Worm (Caenorhabditis elegans) whole organism, dauer: ENCODE results near the gene sfxn-1.5.
"Not testable (repeated sequence)": the region's sequence is repeated elsewhere in the genome, so short reads cannot be mapped to it uniquely, and the experiment has no call there.

Experiments used
- unc-62 ChIP-seq: sonication (generic microtip); optimal IDR thresholded peaks from 2 replicates; lab custom pipeline; 2017; ENCODE audit warnings: missing biosample characterization, missing genetic modification reagents, missing genetic modification characterization

The sfxn-1.5 gene

ce11 chrX:11662557-11662956, 1.1 kb upstream of the sfxn-1.5 start:
- no peak for TF ChIP-seq unc-62

- no peak for TF ChIP-seq unc-62
Observed at ce11 chrX:11662069-11662468, 609 bp upstream of the sfxn-1.5 start.

DNA sequence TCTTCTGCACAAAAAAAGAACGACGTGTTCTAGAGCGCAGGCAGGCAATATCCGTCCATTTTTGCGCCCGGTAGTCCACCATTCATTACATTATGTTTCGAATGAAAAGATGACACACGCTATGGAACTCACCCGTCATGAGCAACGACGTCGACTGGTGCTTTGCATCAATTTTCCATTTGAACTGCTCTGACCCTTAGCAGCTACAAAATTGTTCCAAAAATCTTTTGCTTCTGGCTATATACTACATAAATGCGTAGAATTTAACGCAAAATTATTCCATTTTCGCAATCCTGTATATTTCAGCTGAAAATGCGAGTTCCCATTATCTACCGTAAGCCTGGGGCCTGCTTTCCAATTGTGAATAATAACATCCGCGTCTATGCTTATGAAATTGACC, 3.1 kb downstream of the sfxn-1.5 start, which contains the start of gene T04F8.3:
Gene T04F8.3, plus strand, starts transcription at position 301 of the 400 bp plus-strand sequence.
- TF ChIP-seq unc-62, result no peak

DNA sequence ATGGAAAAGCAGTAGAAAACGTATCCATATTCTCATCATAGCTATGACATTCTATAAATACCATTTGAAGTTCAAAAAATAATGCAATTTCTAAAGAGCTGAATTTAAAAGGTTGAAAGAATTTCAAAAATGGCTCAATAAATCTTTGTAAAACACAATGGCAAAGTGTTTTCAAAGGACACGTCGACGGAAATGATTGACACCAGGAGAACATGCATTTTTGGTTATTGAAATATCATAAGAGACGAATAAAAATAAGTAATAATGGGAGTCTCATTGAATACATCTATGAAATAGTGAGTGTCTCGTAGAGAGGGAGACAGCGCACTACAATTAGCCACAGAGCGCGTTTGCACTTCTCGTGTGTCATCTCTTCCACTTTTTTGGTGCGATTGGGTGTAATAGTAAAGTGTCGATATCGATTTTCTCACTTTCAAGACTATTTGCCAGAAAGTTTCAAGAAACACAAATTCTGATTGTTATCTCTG, 4.9 kb downstream of the sfxn-1.5 start, which contains the start of gene T04F8.2:
Gene T04F8.2, minus strand, starts transcription at position 51 of the 488 bp plus-strand sequence.
- TF ChIP-seq unc-62, result no peak

- no peak for TF ChIP-seq unc-62
Observed at ce11 chrX:11650751-11651150, 10.7 kb downstream of the sfxn-1.5 start, which contains the start of gene cutl-11. Gene cutl-11 (minus strand): TSS chrX:11650851.

- no peak for TF ChIP-seq unc-62
Observed at ce11 chrX:11647165-11647564, 14.3 kb downstream of the sfxn-1.5 start, which contains the start of gene T04F8.8. Gene T04F8.8 (plus strand): TSS chrX:11647465.

DNA sequence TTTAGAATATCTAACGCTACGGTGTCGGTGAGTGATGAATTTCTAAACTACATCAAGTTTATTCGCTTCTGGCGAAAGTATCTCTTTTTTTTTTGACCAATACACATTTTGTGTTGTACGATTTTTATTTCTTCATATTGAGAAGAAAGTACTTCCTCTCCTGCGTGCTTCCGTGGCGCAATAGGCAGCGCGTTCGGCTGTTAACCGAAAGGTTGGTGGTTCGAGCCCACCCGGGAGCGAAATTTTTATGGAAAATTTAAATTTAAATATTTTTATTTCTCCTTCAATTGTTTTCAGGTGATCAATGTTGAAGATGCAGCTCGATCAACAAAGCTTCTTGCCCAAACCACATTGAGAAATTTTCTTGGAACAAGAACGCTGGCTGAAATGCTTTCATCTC, 15.9 kb downstream of the sfxn-1.5 start:
- no peak for TF ChIP-seq unc-62

DNA sequence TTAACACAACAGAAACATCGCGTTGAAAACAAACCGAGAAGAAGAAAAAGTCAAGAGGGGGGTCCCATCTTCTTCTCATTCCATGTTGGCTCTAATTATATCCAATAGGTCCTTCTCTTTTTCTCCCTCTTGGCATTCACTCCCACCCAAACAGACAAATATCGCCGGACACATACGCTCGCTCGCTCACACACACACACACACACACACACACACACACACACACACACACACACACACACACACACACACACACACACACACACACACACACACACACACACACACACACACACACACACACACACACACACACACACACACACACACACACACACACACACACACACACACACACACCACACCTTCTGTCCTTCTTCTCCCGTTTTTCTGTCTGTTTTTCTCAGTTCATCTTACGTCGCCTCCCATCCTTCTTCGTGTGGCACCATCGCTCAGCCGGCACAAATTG, 17.7 kb downstream of the sfxn-1.5 start, which contains the start of gene sto-4:
Gene sto-4, plus strand, starts transcription at position 360 of the 469 bp plus-strand sequence.
- not testable (repeated sequence) for TF ChIP-seq unc-62

DNA sequence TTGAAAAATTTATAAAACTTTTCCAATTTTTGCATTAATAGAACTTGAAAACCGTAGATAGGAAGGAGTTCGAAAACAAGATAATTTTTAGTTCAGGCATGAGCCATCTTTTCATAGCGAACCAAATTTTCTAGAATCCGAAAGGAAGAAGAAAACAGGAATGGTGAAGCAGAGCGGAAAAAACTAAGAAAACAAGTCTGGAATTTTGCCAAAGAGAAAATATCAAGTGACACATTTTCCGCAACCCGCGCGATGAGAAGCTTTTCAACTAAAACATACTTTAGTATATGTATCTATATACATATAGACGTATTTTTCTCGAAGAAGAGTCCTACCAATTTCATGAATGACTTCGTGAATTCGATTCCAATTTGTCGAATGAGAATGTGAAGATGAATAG, 19.9 kb downstream of the sfxn-1.5 start:
- TF ChIP-seq unc-62, result no peak

DNA sequence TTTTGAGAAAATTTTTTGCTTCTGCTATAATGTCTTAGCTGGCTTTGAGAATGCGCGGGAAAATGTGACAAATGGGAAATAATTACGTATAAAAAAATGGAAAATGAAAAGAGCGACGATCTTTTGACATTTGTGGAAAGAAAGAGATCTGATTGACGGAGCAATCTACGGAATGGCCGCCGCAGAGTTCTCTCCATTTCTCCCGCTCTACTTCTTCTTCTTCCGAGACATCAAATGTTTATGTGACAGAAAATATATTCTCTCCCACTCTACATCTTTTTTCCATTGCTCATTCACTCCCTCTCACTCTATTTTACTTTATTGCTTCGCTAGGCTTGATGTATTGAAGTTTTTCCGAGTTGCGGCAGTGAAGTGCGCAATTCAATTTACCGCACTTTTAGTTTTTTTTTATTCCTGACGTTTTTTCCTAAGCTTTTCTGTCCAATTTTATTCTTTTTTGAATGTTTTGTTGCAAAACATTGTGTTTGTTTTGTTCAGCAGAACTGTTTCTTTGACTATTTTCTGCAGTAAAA, 20.9 kb downstream of the sfxn-1.5 start:
- TF ChIP-seq unc-62, result no peak

DNA sequence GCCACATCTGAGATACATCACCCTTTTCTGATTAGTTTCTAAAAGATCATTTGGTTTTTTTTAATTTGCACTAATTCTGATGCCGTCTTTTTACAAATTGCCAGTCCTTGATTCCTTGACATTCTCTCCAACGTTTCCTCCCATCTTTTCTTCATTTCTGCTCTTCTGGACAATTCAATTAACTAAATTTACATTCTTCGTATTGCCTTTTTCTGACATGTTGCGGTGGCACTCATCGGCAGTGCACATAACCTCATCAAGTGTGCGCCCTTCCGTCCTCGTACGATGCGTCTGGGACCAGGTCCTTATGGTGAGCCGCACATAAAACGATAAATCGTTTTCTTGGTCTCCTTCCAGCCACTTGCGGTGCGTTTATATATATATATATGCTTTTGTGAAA, 22.5 kb downstream of the sfxn-1.5 start:
- TF ChIP-seq unc-62, result no peak

DNA sequence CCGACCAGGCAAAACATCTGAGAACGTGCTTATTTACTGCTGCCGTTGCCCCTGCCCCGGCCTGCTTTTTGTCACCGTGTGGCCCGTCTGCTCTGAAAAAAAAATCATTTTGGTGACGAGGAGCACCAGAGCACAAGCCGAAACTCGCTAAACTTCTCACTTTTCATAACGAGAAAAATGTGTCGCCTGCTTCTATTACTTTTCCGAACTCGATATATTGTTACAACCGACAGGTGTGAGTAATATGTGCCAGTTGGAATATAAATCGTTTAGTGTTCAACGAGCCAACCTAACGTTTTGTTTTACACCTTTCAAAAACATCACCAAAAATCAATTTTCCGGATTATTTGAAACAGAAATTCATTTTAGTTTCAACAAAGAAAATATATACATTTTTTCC, 23.7 kb downstream of the sfxn-1.5 start:
- TF ChIP-seq unc-62, result no peak

DNA sequence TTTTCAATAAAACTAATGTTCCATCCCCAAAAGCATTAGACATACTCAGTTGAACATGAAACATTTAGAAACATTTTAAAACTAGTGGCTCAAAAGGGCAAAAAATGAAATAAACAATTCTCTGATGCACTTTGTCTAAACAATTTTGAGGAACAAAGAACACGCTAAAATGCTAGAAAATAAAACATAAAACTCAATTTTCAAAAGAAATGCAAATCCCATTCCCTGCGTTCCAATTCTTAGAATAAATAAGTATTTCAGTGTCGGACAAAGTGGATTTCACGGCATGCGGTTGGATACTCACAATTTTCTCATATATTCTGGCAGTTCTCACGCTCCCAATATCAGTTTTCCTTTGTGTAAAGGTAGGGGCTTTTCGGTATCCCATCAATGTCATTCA, 28.2 kb downstream of the sfxn-1.5 start:
- no peak for TF ChIP-seq unc-62

- no peak for TF ChIP-seq unc-62
Observed at ce11 chrX:11632107-11632506, 29.4 kb downstream of the sfxn-1.5 start, which contains the start of gene sto-6. Gene sto-6 (plus strand): TSS chrX:11632407.

ce11 chrX:11630499-11630898, 31.0 kb downstream of the sfxn-1.5 start:
- TF ChIP-seq unc-62, result no peak

ce11 chrX:11628580-11628979, 32.9 kb downstream of the sfxn-1.5 start, which contains the start of gene spp-30:
Gene spp-30 (minus strand): TSS chrX:11628680.
- TF ChIP-seq unc-62, result no peak

- no peak for TF ChIP-seq unc-62
Observed at ce11 chrX:11627013-11627412, 34.4 kb downstream of the sfxn-1.5 start, which contains the start of gene twk-44. Gene twk-44 (minus strand): TSS chrX:11627113.

DNA sequence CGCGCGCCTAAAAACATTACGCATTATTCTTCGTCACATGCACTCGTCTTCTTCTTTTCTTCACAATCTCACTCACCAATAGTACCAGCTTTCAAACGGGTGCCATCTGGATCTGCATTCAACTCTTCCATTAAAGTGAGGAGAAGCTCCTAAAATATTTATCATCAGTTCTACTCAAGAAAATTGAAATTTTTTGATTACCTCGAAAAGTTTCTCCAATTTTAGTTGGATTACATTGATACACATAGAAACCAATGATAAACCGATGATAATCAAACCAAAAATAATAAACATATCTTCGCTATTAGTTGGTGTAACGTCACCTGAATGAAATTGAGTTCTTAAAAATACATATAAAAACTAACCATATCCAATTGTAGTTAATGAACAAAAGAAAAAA, 36.8 kb downstream of the sfxn-1.5 start:
- no peak for TF ChIP-seq unc-62
